Worm (Caenorhabditis elegans) whole organism, young adult: ENCODE measurements around the gene copd-1.

ENCODE experiments used
- C17E4.6 ChIP-seq: fragments of 200-800 bp; sonication (Bioruptor generic); IDR thresholded peaks from 2 replicates; pipeline ENCODE4 v1.3.6; 2022; ENCODE audit warnings: missing genetic modification reagents, missing genetic modification characterization, missing compliant biosample characterization
- attf-3 ChIP-seq: fragments of 200-800 bp; sonication (Bioruptor generic); conservative IDR thresholded peaks from 2 replicates; pipeline ENCODE4 v1.3.6; 2022; ENCODE audit warnings: missing genetic modification reagents, missing genetic modification characterization, missing compliant biosample characterization
- bed-1 ChIP-seq: fragments of 200-800 bp; sonication (Bioruptor generic); IDR thresholded peaks from 2 replicates; pipeline ENCODE4 v1.3.6; 2022; ENCODE audit warnings: missing genetic modification reagents, missing genetic modification characterization, missing compliant biosample characterization
- hmg-20 ChIP-seq: fragments of 200-800 bp; sonication (Bioruptor generic); IDR thresholded peaks from 2 replicates; pipeline ENCODE4 v1.3.6; 2022; ENCODE audit warnings: missing genetic modification reagents, missing genetic modification characterization, missing compliant biosample characterization
- snpc-4 ChIP-seq, 5 experiments: fragments of 150-350 bp in 1 of 5; sonication (generic microtip) in 4 of 5; optimal IDR thresholded peaks; 2 replicates each; lab custom pipeline; 2014 to 2018; ENCODE audit warnings: missing genetic modification characterization in 5 of 5, missing biosample characterization in 3 of 5, antibody characterized with exemption in 2 of 5, mild to moderate bottlenecking in 2 of 5, missing compliant biosample characterization in 2 of 5, missing genotype in 2 of 5, moderate library complexity in 2 of 5, missing genetic modification reagents in 1 of 5

DNA sequence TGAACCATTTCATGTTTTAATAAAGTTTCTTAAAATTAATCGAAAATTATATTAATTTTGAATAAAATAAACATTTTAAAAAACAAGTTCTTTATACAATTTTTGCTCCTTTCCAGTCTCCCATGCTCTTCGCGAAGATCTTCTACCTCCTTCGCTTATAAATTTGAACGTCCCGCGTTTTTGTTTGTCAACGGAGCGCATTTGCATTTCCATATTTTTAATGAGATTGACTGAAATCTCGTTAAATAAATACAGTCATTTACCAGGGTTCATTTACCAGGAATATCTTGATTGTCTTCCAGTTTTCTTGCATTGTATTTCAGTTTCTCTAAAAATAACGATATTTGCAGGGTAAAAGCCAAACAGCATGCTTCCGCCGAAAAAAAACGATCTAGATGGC, 9.7 kb downstream of the copd-1 start, which contains the start of gene cmtr-2:
- TF ChIP-seq C17E4.6 (GFP tag; lab: Robert Waterston, UW) (no peak), hmg-20 (no peak), attf-3 (no peak), bed-1 (GFP tag; lab: Robert Waterston, UW) (no peak), snpc-4 (GFP tag; optimal IDR thresholded peaks at IDR 0.05; lab: Kevin White, UChicago) (no peak), snpc-4 (tag; optimal IDR thresholded peaks at IDR 0.05; lab: Kevin White, UChicago) (no peak)
